Worm (Caenorhabditis elegans) whole organism, midembryonic: ENCODE data around the gene cox-17.

Experiments
- flt-1 ChIP-seq: fragments of 200-800 bp; sonication (Bioruptor generic); IDR thresholded peaks from 2 replicates; pipeline ENCODE4 v1.3.6; 2022; ENCODE audit warnings: missing genetic modification characterization, missing compliant biosample characterization
- tab-1 ChIP-seq: fragments of 200-800 bp; sonication (Bioruptor generic); IDR thresholded peaks from 2 replicates; pipeline ENCODE4 v1.3.6; 2022; ENCODE audit warnings: missing genetic modification characterization, missing compliant biosample characterization

DNA sequence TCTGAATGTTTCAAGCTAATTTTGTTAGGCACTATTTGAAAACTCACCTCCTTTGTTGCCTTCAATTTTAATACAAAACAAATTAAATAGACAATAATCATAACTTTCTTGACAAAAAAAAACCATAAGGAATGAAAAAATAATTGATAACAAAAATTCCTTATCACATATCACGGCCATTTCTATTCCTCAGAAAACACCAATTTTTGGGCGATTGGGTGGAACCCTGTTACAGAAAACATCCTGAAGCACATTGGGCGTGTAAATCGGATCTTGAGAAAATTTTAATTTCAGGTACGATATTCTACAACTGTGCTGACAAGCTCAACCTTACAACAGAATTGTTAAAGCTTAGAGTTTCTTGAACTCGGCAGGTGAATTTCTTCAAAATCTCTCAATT lies 26.0 kb upstream of the cox-17 start, which contains the start of gene F40G9.8:
- no peak for TF ChIP-seq tab-1 (GFP tag; lab: Robert Waterston, UW)
- TF ChIP-seq flt-1 (GFP tag; lab: Robert Waterston, UW): no peak
